Fruit fly (Drosophila melanogaster): ENCODE measurements around the gene CG2247.

dm6 chrX:11615652-11616495 is 4.4 kb upstream of the CG2247 start, which contains the start of the genes RPA3 and Met:
- TF ChIP-seq CTCF (optimal IDR thresholded peaks at IDR 0.05) (no peak), CG8478 (optimal IDR thresholded peaks at IDR 0.05) (no peak)

All from S2 (cell line).